Fruit fly (Drosophila melanogaster) whole organism, pupa: ENCODE results near the gene ham.

Source experiments
- CG13204 ChIP-seq: fragments of 200-800 bp; sonication (Bioruptor generic); optimal IDR thresholded peaks from 2 replicates; lab custom pipeline; 2018; ENCODE audit warnings: missing biosample characterization, mild to moderate bottlenecking, missing genetic modification characterization, moderate library complexity
- CG14655 ChIP-seq: fragments of 200-800 bp; sonication (Bioruptor generic); optimal IDR thresholded peaks from 3 replicates; lab custom pipeline; 2017; ENCODE audit warnings: mild to moderate bottlenecking, missing biosample characterization, missing genetic modification reagents, missing genetic modification characterization
- CG15710 ChIP-seq: fragments of 200-800 bp; sonication (Bioruptor generic); optimal IDR thresholded peaks from 2 replicates; lab custom pipeline; 2018; ENCODE audit warnings: missing biosample characterization, mild to moderate bottlenecking, missing genetic modification characterization, moderate library complexity
- CG8159 ChIP-seq: fragments of 200-800 bp; sonication (Bioruptor generic); optimal IDR thresholded peaks from 3 replicates; lab custom pipeline; 2018; ENCODE audit warnings: missing biosample characterization, mild to moderate bottlenecking, missing genetic modification characterization, moderate library complexity
- Ets98B ChIP-seq: fragments of 200-800 bp; sonication (Bioruptor generic); IDR thresholded peaks from 2 replicates; pipeline ENCODE4 v1.3.6; 2022; ENCODE audit warnings: missing biosample characterization, missing genetic modification characterization

DNA sequence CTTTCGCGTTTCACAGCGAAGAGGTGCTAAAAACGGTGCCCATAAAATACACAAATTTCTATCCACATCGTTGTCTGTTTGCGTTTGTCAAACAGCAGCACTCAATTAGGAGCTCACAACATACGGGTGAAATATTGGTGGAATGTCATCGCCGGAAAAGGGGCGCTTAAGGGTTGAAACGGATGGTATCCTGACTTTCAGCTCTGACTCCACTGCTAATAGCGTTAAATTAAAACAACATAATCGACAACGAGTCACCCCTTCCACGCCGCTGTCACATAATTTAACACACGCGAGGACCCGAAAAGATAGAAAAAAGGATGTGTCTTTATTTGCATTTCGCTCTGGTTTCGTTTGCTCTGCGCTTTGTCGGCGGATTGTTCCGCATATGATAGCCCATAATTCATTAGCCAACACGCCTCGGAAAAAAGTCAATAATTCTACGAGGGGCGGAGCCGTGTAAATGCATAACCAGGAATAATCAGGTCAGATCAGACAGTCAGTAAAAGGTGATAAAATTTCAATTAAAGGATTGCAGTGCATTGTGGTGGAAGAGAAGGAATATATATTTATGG, 7.6 kb downstream of the ham start:
- no peak for TF ChIP-seq CG13204 (GFP tag; lab: Kevin White, UChicago)
- no peak for TF ChIP-seq CG8159 (tag; lab: Kevin White, UChicago)
- no peak for TF ChIP-seq CG14655 (GFP tag; lab: Kevin White, UChicago)
- TF ChIP-seq CG15710 (tag; lab: Kevin White, UChicago): no peak
- TF ChIP-seq Ets98B (GFP tag; lab: Robert Waterston, UW): no peak
